Fruit fly (Drosophila melanogaster) whole organism, wandering third instar larva: ENCODE data around the gene CG17549.
A peak's percentile ranks its signal among the peaks of the same experiment; 100 is the strongest.

Experiments used
- CrebA ChIP-seq: fragments of 200-800 bp; sonication (Bioruptor generic); optimal IDR thresholded peaks from 2 replicates; lab custom pipeline; 2016; ENCODE audit warnings: missing biosample characterization, mild to moderate bottlenecking, missing genetic modification characterization, borderline replicate concordance
- Dif ChIP-seq: fragments of 200-275, 200-300 bp; sonication (Bioruptor generic); optimal IDR thresholded peaks from 2 replicates; lab custom pipeline; 2018; ENCODE audit warnings: missing biosample characterization, missing genetic modification characterization; ENCODE audit not compliant: partially characterized antibody
- Mio ChIP-seq: sonication (Bioruptor generic); optimal IDR thresholded peaks from 2 replicates; lab custom pipeline; 2016; ENCODE audit warnings: missing biosample characterization, missing genetic modification characterization
- Myc ChIP-seq: fragments of >200 bp; optimal IDR thresholded peaks from 2 replicates; lab custom pipeline; 2017
- N ChIP-seq: fragments of >200 bp; optimal IDR thresholded peaks from 2 replicates; lab custom pipeline; 2018; ENCODE audit warnings: missing biosample characterization, missing external identifiers, missing genetic modification characterization
- OdsH ChIP-seq: fragments of 200-800 bp; sonication (Bioruptor generic); optimal IDR thresholded peaks from 2 replicates; lab custom pipeline; 2016; ENCODE audit warnings: missing biosample characterization, mild to moderate bottlenecking, missing genetic modification characterization
- Rel ChIP-seq, 2 experiments: fragments of 200-800 bp; sonication (Bioruptor generic) in 1 of 2; optimal IDR thresholded peaks; 2 replicates in 1 of 2; 3 replicates in 1 of 2; lab custom pipeline; 2016 to 2019; ENCODE audit warnings: mild to moderate bottlenecking in 2 of 2, missing biosample characterization in 2 of 2, missing genetic modification characterization in 2 of 2, moderate library complexity in 1 of 2
- dmrt93B ChIP-seq: fragments of 200-800 bp; sonication (Bioruptor generic); optimal IDR thresholded peaks from 2 replicates; lab custom pipeline; 2018; ENCODE audit warnings: missing biosample characterization, mild to moderate bottlenecking, missing genetic modification characterization
- h ChIP-seq: fragments of 200-800 bp; sonication (Bioruptor generic); optimal IDR thresholded peaks from 3 replicates; lab custom pipeline; 2016; ENCODE audit warnings: missing biosample characterization, mild to moderate bottlenecking, missing genetic modification characterization
- sage ChIP-seq: fragments of 200-800 bp; sonication (Bioruptor generic); optimal IDR thresholded peaks from 2 replicates; lab custom pipeline; 2016; ENCODE audit warnings: missing biosample characterization, mild to moderate bottlenecking, missing genetic modification characterization
- tai ChIP-seq: sonication (Bioruptor generic); optimal IDR thresholded peaks from 2 replicates; lab custom pipeline; 2016; ENCODE audit warnings: missing biosample characterization, missing genetic modification characterization
- usp ChIP-seq: fragments of >200 bp; optimal IDR thresholded peaks from 2 replicates; lab custom pipeline; 2017; ENCODE audit warnings: missing biosample characterization, missing genetic modification characterization

dm6 chr2L:19434260-19434659, 44.4 kb upstream of the CG17549 start:
- TF ChIP-seq Mio (GFP tag; lab: Kevin White, UChicago): no peak
- no peak for TF ChIP-seq CrebA (GFP tag; lab: Kevin White, UChicago)
- TF ChIP-seq usp: no peak
- peak; percentile 14 for TF ChIP-seq h (GFP tag; lab: Kevin White, UChicago)
- no peak for TF ChIP-seq tai
- no peak for TF ChIP-seq Dif
- TF ChIP-seq Rel (GFP tag; optimal IDR thresholded peaks at IDR 0.05; lab: Kevin White, UChicago): no peak
- no peak for TF ChIP-seq Rel (tag; optimal IDR thresholded peaks at IDR 0.05; lab: Kevin White, UChicago)
- no peak for TF ChIP-seq sage (GFP tag; lab: Kevin White, UChicago)
- TF ChIP-seq dmrt93B (GFP tag; lab: Kevin White, UChicago): no peak
- TF ChIP-seq N (GFP tag; lab: Kevin White, UChicago): no peak
- TF ChIP-seq Myc: no peak
- peak; percentile 18 for TF ChIP-seq OdsH (GFP tag; lab: Kevin White, UChicago)
